Fruit fly (Drosophila melanogaster) whole organism, wandering third instar larva: ENCODE results near the gene CG15803.

ENCODE experiments used
- Abd-B ChIP-seq: fragments of >200 bp; optimal IDR thresholded peaks from 2 replicates; lab custom pipeline; 2017; ENCODE audit warnings: missing biosample characterization, missing genetic modification characterization
- CG9705 ChIP-seq: fragments of 200-800 bp; sonication (Bioruptor generic); optimal IDR thresholded peaks from 2 replicates; lab custom pipeline; 2018; ENCODE audit warnings: missing biosample characterization, mild to moderate bottlenecking, missing genetic modification characterization
- Dif ChIP-seq: fragments of 200-275, 200-300 bp; sonication (Bioruptor generic); optimal IDR thresholded peaks from 2 replicates; lab custom pipeline; 2018; ENCODE audit warnings: missing biosample characterization, missing genetic modification characterization; ENCODE audit not compliant: partially characterized antibody
- Hnf4 ChIP-seq: fragments of 200-800 bp; sonication (Bioruptor generic); optimal IDR thresholded peaks from 2 replicates; lab custom pipeline; 2016; ENCODE audit warnings: missing biosample characterization, mild to moderate bottlenecking, missing genetic modification characterization
- Hr83 ChIP-seq: fragments of 200-300 bp; sonication (Bioruptor generic); optimal IDR thresholded peaks from 2 replicates; lab custom pipeline; 2016; ENCODE audit warnings: missing biosample characterization, mild to moderate bottlenecking, missing genetic modification characterization, moderate library complexity; ENCODE audit not compliant: poor library complexity, severe bottlenecking
- Jra ChIP-seq: sonication (Bioruptor generic); optimal IDR thresholded peaks from 2 replicates; lab custom pipeline; 2016; ENCODE audit warnings: missing biosample characterization, missing genetic modification characterization
- Mio ChIP-seq: sonication (Bioruptor generic); optimal IDR thresholded peaks from 2 replicates; lab custom pipeline; 2016; ENCODE audit warnings: missing biosample characterization, missing genetic modification characterization
- OdsH ChIP-seq: fragments of 200-800 bp; sonication (Bioruptor generic); optimal IDR thresholded peaks from 2 replicates; lab custom pipeline; 2016; ENCODE audit warnings: missing biosample characterization, mild to moderate bottlenecking, missing genetic modification characterization
- Rel ChIP-seq, 2 experiments: fragments of 200-800 bp; sonication (Bioruptor generic) in 1 of 2; optimal IDR thresholded peaks; 2 replicates in 1 of 2; 3 replicates in 1 of 2; lab custom pipeline; 2016 to 2019; ENCODE audit warnings: mild to moderate bottlenecking in 2 of 2, missing biosample characterization in 2 of 2, missing genetic modification characterization in 2 of 2, moderate library complexity in 1 of 2
- Sp1 ChIP-seq: fragments of 200-800 bp; sonication (Bioruptor generic); optimal IDR thresholded peaks from 3 replicates; lab custom pipeline; 2019; ENCODE audit warnings: missing biosample characterization, mild to moderate bottlenecking, missing genetic modification characterization, moderate library complexity
- br ChIP-seq: fragments of 200-800 bp; sonication (Bioruptor generic); optimal IDR thresholded peaks from 2 replicates; lab custom pipeline; 2016; ENCODE audit warnings: missing biosample characterization, missing genetic modification characterization
- ey ChIP-seq: fragments of 200-800 bp; sonication (Bioruptor generic); optimal IDR thresholded peaks from 2 replicates; lab custom pipeline; 2016; ENCODE audit warnings: missing biosample characterization, missing genetic modification characterization
- h ChIP-seq: fragments of 200-800 bp; sonication (Bioruptor generic); optimal IDR thresholded peaks from 3 replicates; lab custom pipeline; 2016; ENCODE audit warnings: missing biosample characterization, mild to moderate bottlenecking, missing genetic modification characterization
- lola ChIP-seq: fragments of >200 bp; optimal IDR thresholded peaks from 2 replicates; lab custom pipeline; 2017; ENCODE audit warnings: missing biosample characterization, missing genetic modification characterization
- pan ChIP-seq: fragments of >200 bp; optimal IDR thresholded peaks from 2 replicates; lab custom pipeline; 2017
- psq ChIP-seq: fragments of 200-800 bp; sonication (Bioruptor generic); optimal IDR thresholded peaks from 3 replicates; lab custom pipeline; 2017; ENCODE audit warnings: missing biosample characterization, mild to moderate bottlenecking, missing genetic modification characterization, moderate library complexity
- sage ChIP-seq: fragments of 200-800 bp; sonication (Bioruptor generic); optimal IDR thresholded peaks from 2 replicates; lab custom pipeline; 2016; ENCODE audit warnings: missing biosample characterization, mild to moderate bottlenecking, missing genetic modification characterization
- sv ChIP-seq: fragments of 200-800 bp; sonication (Bioruptor generic); optimal IDR thresholded peaks from 3 replicates; lab custom pipeline; 2016; ENCODE audit warnings: missing biosample characterization, missing genetic modification characterization
- woc ChIP-seq: sonication (Bioruptor generic); optimal IDR thresholded peaks from 2 replicates; lab custom pipeline; 2016; ENCODE audit warnings: missing biosample characterization, mild to moderate bottlenecking, missing genetic modification characterization

CG15803 gene

DNA sequence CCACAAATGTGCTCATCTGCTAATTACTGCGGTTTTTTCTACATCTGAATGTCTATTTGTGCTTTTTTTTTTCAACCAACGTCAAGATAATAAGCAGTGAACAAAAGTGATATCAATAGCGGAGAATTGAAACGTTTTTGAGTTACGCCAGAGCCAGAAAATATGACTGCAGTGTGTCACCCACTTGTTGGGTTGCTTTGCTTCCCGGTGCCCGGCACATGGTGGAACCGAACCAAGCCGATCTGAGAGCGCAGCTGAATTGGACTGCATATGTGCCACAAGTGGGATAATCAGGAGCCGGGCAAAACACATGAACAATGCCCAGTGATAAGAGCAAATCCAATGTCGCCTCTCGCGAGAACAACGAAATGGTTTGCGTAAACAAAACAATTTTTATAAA is 68.2 kb downstream of the CG15803 start:
- TF ChIP-seq Rel (GFP tag; optimal IDR thresholded peaks at IDR 0.05; lab: Kevin White, UChicago): no peak
- peak; percentile 77 for TF ChIP-seq Rel (tag; optimal IDR thresholded peaks at IDR 0.05; lab: Kevin White, UChicago)
- TF ChIP-seq lola: no peak
- TF ChIP-seq, all 38 proteins: peak for 1

DNA sequence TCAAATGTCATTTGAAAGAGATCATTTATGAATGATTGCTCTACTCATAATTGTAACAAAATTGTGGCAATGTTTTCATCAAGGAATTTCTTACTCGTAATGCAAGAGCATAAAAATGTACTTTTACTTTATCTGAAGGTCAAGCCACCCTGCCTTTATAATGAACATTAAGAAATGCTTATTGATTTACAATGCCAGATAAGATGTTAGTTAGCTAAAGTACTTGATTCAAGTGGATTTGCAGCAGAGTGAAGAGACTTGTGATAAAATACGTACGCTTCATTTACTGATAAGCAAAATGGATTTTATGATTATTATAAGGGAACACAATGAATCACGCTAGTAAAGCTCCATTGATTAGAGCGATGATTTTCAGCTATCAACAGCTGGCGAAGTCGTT is 68.7 kb downstream of the CG15803 start:
- TF ChIP-seq Hnf4 (GFP tag; lab: Kevin White, UChicago) (no peak), Abd-B (GFP tag; lab: Kevin White, UChicago) (no peak), sv (GFP tag; lab: Kevin White, UChicago) (no peak), h (GFP tag; lab: Kevin White, UChicago) (peak; percentile 1)

DNA sequence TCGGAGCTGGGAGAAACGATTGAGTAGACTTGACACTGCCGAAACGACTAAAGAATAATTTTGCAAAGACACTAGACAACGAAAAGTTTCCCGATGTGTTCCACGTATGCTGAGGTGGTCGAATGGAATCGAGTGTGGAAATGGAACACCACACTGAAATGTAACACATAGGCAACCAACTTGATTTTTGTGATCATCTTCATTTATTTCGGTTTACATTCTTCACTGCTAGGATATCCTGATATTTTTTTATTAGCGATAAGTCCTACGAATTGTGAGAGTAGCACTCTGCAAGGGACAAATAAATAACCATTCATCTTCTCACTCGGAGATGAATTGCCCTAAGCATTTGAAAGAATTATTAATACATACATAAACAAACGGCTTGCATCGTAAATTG is 71.9 kb downstream of the CG15803 start, which contains the start of gene CG7131:
CG7131 (minus strand) TSS at position 101 of the 400 bp plus-strand sequence.
- TF ChIP-seq ey (GFP tag; lab: Kevin White, UChicago) (no peak), pan (lab: Kevin White, UChicago) (no peak), Dif (GFP tag; lab: Kevin White, UChicago) (no peak), CG9705 (no peak), OdsH (GFP tag; lab: Kevin White, UChicago) (no peak), br (no peak), Rel (GFP tag; optimal IDR thresholded peaks at IDR 0.05; lab: Kevin White, UChicago) (no peak), Rel (tag; optimal IDR thresholded peaks at IDR 0.05; lab: Kevin White, UChicago) (no peak), Hr83 (no peak), Abd-B (GFP tag; lab: Kevin White, UChicago) (no peak), sage (GFP tag; lab: Kevin White, UChicago) (no peak), Mio (GFP tag; lab: Kevin White, UChicago) (no peak), psq (no peak), woc (GFP tag; lab: Kevin White, UChicago) (no peak), Sp1 (GFP tag; lab: Kevin White, UChicago) (no peak), Jra (GFP tag; lab: Kevin White, UChicago) (no peak)

DNA sequence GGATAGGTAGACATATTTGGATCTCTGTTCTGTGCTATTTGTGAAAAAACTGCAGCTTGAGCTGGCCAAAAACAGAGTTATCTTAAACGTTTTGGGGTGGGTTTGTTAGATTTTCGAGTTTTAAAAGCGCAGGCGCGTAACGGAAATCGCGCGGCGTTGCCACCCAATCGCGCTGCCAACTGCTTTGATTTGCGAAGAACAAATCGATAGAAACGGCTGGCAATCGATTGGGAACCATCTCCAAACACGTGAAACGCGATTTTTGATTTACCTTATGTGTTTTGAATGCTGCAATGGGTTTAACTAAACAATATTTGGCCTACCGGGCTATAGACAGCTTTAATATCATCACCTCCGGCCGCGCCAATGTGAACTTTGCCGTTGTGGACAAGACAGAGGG is 77.1 kb downstream of the CG15803 start, which contains the start of the genes CG14312 and CG8064:
CG14312 (minus strand) TSS at position 88 of the 400 bp plus-strand sequence.
CG8064 (plus strand) TSS at position 220 of the 400 bp plus-strand sequence.
- TF ChIP-seq pan (lab: Kevin White, UChicago) (no peak), Hr83 (no peak), Sp1 (GFP tag; lab: Kevin White, UChicago) (no peak), Rel (GFP tag; optimal IDR thresholded peaks at IDR 0.05; lab: Kevin White, UChicago) (no peak), Rel (tag; optimal IDR thresholded peaks at IDR 0.05; lab: Kevin White, UChicago) (peak; percentile 27)
